Worm (Caenorhabditis elegans): ENCODE measurements around the gene ufc-1.

DNA sequence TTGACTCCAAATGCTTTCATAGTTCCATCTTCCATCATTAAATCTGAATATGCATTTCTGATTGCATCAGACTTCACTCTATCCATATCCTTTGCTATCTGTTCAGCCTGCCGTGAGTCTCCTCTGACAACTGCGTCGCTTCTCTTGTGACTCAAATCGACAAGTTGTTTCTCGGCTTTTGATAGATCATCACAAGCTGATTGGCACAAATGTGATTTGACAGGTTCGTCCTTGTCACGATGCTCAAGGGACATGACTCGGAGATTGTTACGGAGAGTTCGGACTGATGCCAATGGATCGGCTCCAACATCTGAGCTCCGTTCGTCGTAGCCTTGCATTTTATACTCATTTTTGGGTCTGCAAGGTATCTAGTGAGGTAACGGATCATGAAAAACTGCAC, 2.6 kb upstream of the ufc-1 start:
- TF ChIP-seq ztf-29 (GFP tag; IDR thresholded peaks at IDR 0.05) (no peak), flt-1 (GFP tag; IDR thresholded peaks at IDR 0.05) (no peak), ztf-23 (GFP tag; IDR thresholded peaks at IDR 0.05) (no peak), T22C8.4 (GFP tag; IDR thresholded peaks at IDR 0.05) (no peak), ref-1 (GFP tag; conservative IDR thresholded peaks at IDR 0.05) (no peak), med-1 (GFP tag; optimal IDR thresholded peaks at IDR 0.05; ENCODE audit: insufficient read depth) (no peak), cog-1 (tag; optimal IDR thresholded peaks at IDR 0.05) (no peak)

All from whole organism, midembryonic.